Fruit fly (Drosophila melanogaster) whole organism, embryonic: ENCODE results near the gene CG1233.

Experiments
- Ada2b ChIP-seq: fragments of 200-800 bp; sonication (Bioruptor generic); IDR thresholded peaks from 2 replicates; pipeline ENCODE4 v1.3.6; 2022; ENCODE audit warnings: missing biosample characterization, missing genetic modification characterization
- Adf1 ChIP-seq: fragments of 200-800 bp; sonication (Bioruptor generic); IDR thresholded peaks from 2 replicates; pipeline ENCODE4 v1.3.6; 2022; ENCODE audit warnings: missing biosample characterization, missing genetic modification characterization
- Blimp-1 ChIP-seq: fragments of 200-800 bp; sonication (Bioruptor generic); optimal IDR thresholded peaks from 3 replicates; lab custom pipeline; 2018; ENCODE audit warnings: missing biosample characterization, missing genetic modification characterization, mild to moderate bottlenecking, moderate library complexity, missing genetic modification reagents
- BtbVII ChIP-seq: fragments of 200-800 bp; sonication (Bioruptor generic); optimal IDR thresholded peaks from 3 replicates; lab custom pipeline; 2017; ENCODE audit warnings: missing biosample characterization, mild to moderate bottlenecking, missing genetic modification characterization
- CG10321 ChIP-seq: fragments of 200-800 bp; sonication (Bioruptor generic); IDR thresholded peaks from 2 replicates; pipeline ENCODE4 v1.3.6; 2022; ENCODE audit warnings: missing biosample characterization, missing genetic modification characterization
- CG11085 ChIP-seq: fragments of 200-800 bp; sonication (Bioruptor generic); IDR thresholded peaks from 2 replicates; pipeline ENCODE4 v1.3.6; 2022; ENCODE audit warnings: missing biosample characterization, missing genetic modification characterization
- CG11093 ChIP-seq: fragments of 200-800 bp; sonication (Bioruptor generic); IDR thresholded peaks from 3 replicates; pipeline ENCODE4 v1.3.6; 2022; ENCODE audit warnings: missing biosample characterization, missing genetic modification characterization
- CG12155 ChIP-seq: fragments of 200-800 bp; sonication (Bioruptor generic); optimal IDR thresholded peaks from 3 replicates; lab custom pipeline; 2016; ENCODE audit warnings: missing biosample characterization, missing genetic modification characterization
- CG12769 ChIP-seq: fragments of 200-800 bp; sonication (Bioruptor generic); optimal IDR thresholded peaks from 2 replicates; lab custom pipeline; 2019; ENCODE audit warnings: missing biosample characterization, mild to moderate bottlenecking, missing genetic modification characterization, moderate library complexity
- CG13287 ChIP-seq: fragments of 200-800 bp; sonication (Bioruptor generic); IDR thresholded peaks from 2 replicates; pipeline ENCODE4 v1.3.6; 2022; ENCODE audit warnings: missing biosample characterization, missing genetic modification characterization; ENCODE audit not compliant: partially characterized antibody
- CG13775 ChIP-seq: fragments of 200-800 bp; sonication (Bioruptor generic); optimal IDR thresholded peaks from 3 replicates; lab custom pipeline; 2017; ENCODE audit warnings: missing biosample characterization, mild to moderate bottlenecking, missing genetic modification characterization
- CG15514 ChIP-seq: fragments of 200-800 bp; sonication (Bioruptor generic); optimal IDR thresholded peaks from 3 replicates; lab custom pipeline; 2017; ENCODE audit warnings: missing biosample characterization, missing genetic modification characterization, mild to moderate bottlenecking, moderate library complexity, missing genetic modification reagents
- CG16779 ChIP-seq: fragments of 200-800 bp; sonication (Bioruptor generic); IDR thresholded peaks from 2 replicates; pipeline ENCODE4 v1.3.6; 2022; ENCODE audit warnings: missing biosample characterization, missing genetic modification characterization
- CG16815 ChIP-seq: fragments of 200-800 bp; sonication (Bioruptor generic); optimal IDR thresholded peaks from 3 replicates; lab custom pipeline; 2017; ENCODE audit warnings: missing biosample characterization, mild to moderate bottlenecking, missing genetic modification characterization
- CG17186 ChIP-seq: fragments of 200-800 bp; sonication (Bioruptor generic); optimal IDR thresholded peaks from 3 replicates; lab custom pipeline; 2017; ENCODE audit warnings: missing biosample characterization, missing genetic modification reagents, missing genetic modification characterization
- CG17359 ChIP-seq: fragments of 200-800 bp; sonication (Bioruptor generic); optimal IDR thresholded peaks from 3 replicates; lab custom pipeline; 2018; ENCODE audit warnings: missing biosample characterization, mild to moderate bottlenecking, missing genetic modification characterization, moderate library complexity
- CG2202 ChIP-seq: fragments of 200-800 bp; sonication (Bioruptor generic); optimal IDR thresholded peaks from 2 replicates; lab custom pipeline; 2018; ENCODE audit warnings: missing biosample characterization, mild to moderate bottlenecking, missing genetic modification characterization
- CG3281 ChIP-seq: fragments of 200-800 bp; sonication (Bioruptor generic); optimal IDR thresholded peaks from 3 replicates; lab custom pipeline; 2017; ENCODE audit warnings: missing biosample characterization, mild to moderate bottlenecking, missing genetic modification characterization
- CG4282 ChIP-seq: fragments of 200-800 bp; sonication (Bioruptor generic); optimal IDR thresholded peaks from 2 replicates; lab custom pipeline; 2016; ENCODE audit warnings: missing biosample characterization, missing genetic modification characterization
- CG4854 ChIP-seq: fragments of 200-800 bp; sonication (Bioruptor generic); optimal IDR thresholded peaks from 2 replicates; lab custom pipeline; 2016; ENCODE audit warnings: missing biosample characterization, missing genetic modification characterization, inconsistent platforms
- CG5180 ChIP-seq: fragments of 200-800 bp; sonication (Bioruptor generic); optimal IDR thresholded peaks from 3 replicates; lab custom pipeline; 2017; ENCODE audit warnings: missing biosample characterization, missing genetic modification characterization, mild to moderate bottlenecking, moderate library complexity, missing genetic modification reagents
- CG6654 ChIP-seq: fragments of 200-800 bp; sonication (Bioruptor generic); optimal IDR thresholded peaks from 2 replicates; lab custom pipeline; 2017; ENCODE audit warnings: missing biosample characterization, mild to moderate bottlenecking, missing genetic modification characterization
- CG7839 ChIP-seq: fragments of 200-800 bp; sonication (Bioruptor generic); optimal IDR thresholded peaks from 3 replicates; lab custom pipeline; 2018; ENCODE audit warnings: missing biosample characterization, mild to moderate bottlenecking, missing genetic modification characterization, moderate library complexity
- CG9932 ChIP-seq: fragments of 200-800 bp; sonication (Bioruptor generic); IDR thresholded peaks from 2 replicates; pipeline ENCODE4 v1.3.6; 2022; ENCODE audit warnings: missing biosample characterization, missing genetic modification characterization
- Drgx ChIP-seq: fragments of 200-800 bp; sonication (Bioruptor generic); IDR thresholded peaks from 2 replicates; pipeline ENCODE4 v1.3.6; 2022; ENCODE audit warnings: missing biosample characterization, missing genetic modification characterization
- Hmr ChIP-seq: fragments of 200-800 bp; sonication (Bioruptor generic); optimal IDR thresholded peaks from 3 replicates; lab custom pipeline; 2017; ENCODE audit warnings: mild to moderate bottlenecking, missing biosample characterization, missing genetic modification reagents, missing genetic modification characterization
- Hmx ChIP-seq: fragments of 200-800 bp; sonication (Bioruptor generic); optimal IDR thresholded peaks from 2 replicates; lab custom pipeline; 2016; ENCODE audit warnings: missing biosample characterization, missing genetic modification characterization
- Max ChIP-seq: fragments of 200-800 bp; sonication (Bioruptor generic); optimal IDR thresholded peaks from 2 replicates; lab custom pipeline; 2016; ENCODE audit warnings: missing biosample characterization, mild to moderate bottlenecking, missing genetic modification characterization
- Neu2 ChIP-seq: fragments of 200-800 bp; sonication (Bioruptor generic); optimal IDR thresholded peaks from 3 replicates; lab custom pipeline; 2016; ENCODE audit warnings: missing biosample characterization, missing genetic modification characterization, borderline replicate concordance
- Oli ChIP-seq: fragments of 200-800 bp; sonication (Bioruptor generic); optimal IDR thresholded peaks from 2 replicates; lab custom pipeline; 2018; ENCODE audit warnings: missing biosample characterization, mild to moderate bottlenecking, missing genetic modification characterization, moderate library complexity
- Optix ChIP-seq: fragments of 200-800 bp; sonication (Bioruptor generic); IDR thresholded peaks from 3 replicates; pipeline ENCODE4 v1.3.6; 2022; ENCODE audit warnings: missing biosample characterization, missing genetic modification characterization
- Scr ChIP-seq: fragments of 200-800 bp; sonication (Bioruptor generic); IDR thresholded peaks from 2 replicates; pipeline ENCODE4 v1.3.6; 2022; ENCODE audit warnings: missing biosample characterization, missing genetic modification characterization; ENCODE audit not compliant: partially characterized antibody
- Sry-β ChIP-seq: fragments of 200-800 bp; sonication (Bioruptor generic); optimal IDR thresholded peaks from 2 replicates; lab custom pipeline; 2018; ENCODE audit warnings: missing biosample characterization, mild to moderate bottlenecking, missing genetic modification characterization, moderate library complexity
- abd-A ChIP-seq: fragments of 200-800 bp; sonication (Bioruptor generic); optimal IDR thresholded peaks from 3 replicates; lab custom pipeline; 2019; ENCODE audit warnings: missing biosample characterization, mild to moderate bottlenecking, missing genetic modification characterization, moderate library complexity
- dm ChIP-seq: fragments of 200-800 bp; sonication (Bioruptor generic); optimal IDR thresholded peaks from 3 replicates; lab custom pipeline; 2016; ENCODE audit warnings: missing biosample characterization, missing genetic modification characterization
- dpn ChIP-seq, 2 experiments: fragments of 200-800 bp; sonication (Bioruptor generic); optimal IDR thresholded peaks; 3 replicates each; lab custom pipeline; 2016; ENCODE audit warnings: missing biosample characterization in 2 of 2, missing genetic modification characterization in 2 of 2
- gcm2 ChIP-seq: fragments of 200-800 bp; sonication (Bioruptor generic); optimal IDR thresholded peaks from 2 replicates; lab custom pipeline; 2016; ENCODE audit warnings: missing biosample characterization, missing genetic modification characterization
- inv ChIP-seq: fragments of 200-800 bp; sonication (Bioruptor generic); IDR thresholded peaks from 2 replicates; pipeline ENCODE4 v1.3.6; 2022; ENCODE audit warnings: missing biosample characterization, missing genetic modification characterization; ENCODE audit not compliant: partially characterized antibody
- lmd ChIP-seq: fragments of 200-800 bp; sonication (Bioruptor generic); IDR thresholded peaks from 2 replicates; pipeline ENCODE4 v1.3.6; 2022; ENCODE audit warnings: missing biosample characterization, missing genetic modification characterization
- lola ChIP-seq, 3 experiments: fragments of >200 bp in 2 of 3; fragments of 200-800 bp in 1 of 3; sonication (Bioruptor generic) in 1 of 3; optimal IDR thresholded peaks; 2 replicates each; lab custom pipeline; 2017 to 2019; ENCODE audit warnings: missing biosample characterization in 3 of 3, missing genetic modification characterization in 3 of 3, mild to moderate bottlenecking in 1 of 3, moderate library complexity in 1 of 3
- mld ChIP-seq: fragments of 200-800 bp; sonication (Bioruptor generic); IDR thresholded peaks from 3 replicates; pipeline ENCODE4 v1.3.6; 2022; ENCODE audit warnings: missing biosample characterization, missing genetic modification characterization; ENCODE audit not compliant: partially characterized antibody
- org-1 ChIP-seq: fragments of 200-800 bp; sonication (Bioruptor generic); optimal IDR thresholded peaks from 2 replicates; lab custom pipeline; 2017; ENCODE audit warnings: missing biosample characterization, missing genetic modification characterization
- pfk ChIP-seq: fragments of 200-800 bp; sonication (Bioruptor generic); optimal IDR thresholded peaks from 2 replicates; lab custom pipeline; 2018; ENCODE audit warnings: missing biosample characterization, mild to moderate bottlenecking, missing genetic modification characterization, moderate library complexity
- sens ChIP-seq: fragments of 200-800 bp; sonication (Bioruptor generic); peaks from one replicate; lab custom pipeline; 2016; ENCODE audit warnings: missing biosample characterization, missing genetic modification characterization
- shn ChIP-seq: fragments of 200-800 bp; sonication (Bioruptor generic); optimal IDR thresholded peaks from 3 replicates; lab custom pipeline; 2016; ENCODE audit warnings: missing biosample characterization, missing genetic modification characterization
- yki ChIP-seq: fragments of >200 bp; optimal IDR thresholded peaks from 3 replicates; lab custom pipeline; 2018
- zfh2 ChIP-seq: fragments of 200-800 bp; sonication (Bioruptor generic); optimal IDR thresholded peaks from 2 replicates; lab custom pipeline; 2016; ENCODE audit warnings: missing biosample characterization, missing genetic modification characterization

CG1233 gene

DNA sequence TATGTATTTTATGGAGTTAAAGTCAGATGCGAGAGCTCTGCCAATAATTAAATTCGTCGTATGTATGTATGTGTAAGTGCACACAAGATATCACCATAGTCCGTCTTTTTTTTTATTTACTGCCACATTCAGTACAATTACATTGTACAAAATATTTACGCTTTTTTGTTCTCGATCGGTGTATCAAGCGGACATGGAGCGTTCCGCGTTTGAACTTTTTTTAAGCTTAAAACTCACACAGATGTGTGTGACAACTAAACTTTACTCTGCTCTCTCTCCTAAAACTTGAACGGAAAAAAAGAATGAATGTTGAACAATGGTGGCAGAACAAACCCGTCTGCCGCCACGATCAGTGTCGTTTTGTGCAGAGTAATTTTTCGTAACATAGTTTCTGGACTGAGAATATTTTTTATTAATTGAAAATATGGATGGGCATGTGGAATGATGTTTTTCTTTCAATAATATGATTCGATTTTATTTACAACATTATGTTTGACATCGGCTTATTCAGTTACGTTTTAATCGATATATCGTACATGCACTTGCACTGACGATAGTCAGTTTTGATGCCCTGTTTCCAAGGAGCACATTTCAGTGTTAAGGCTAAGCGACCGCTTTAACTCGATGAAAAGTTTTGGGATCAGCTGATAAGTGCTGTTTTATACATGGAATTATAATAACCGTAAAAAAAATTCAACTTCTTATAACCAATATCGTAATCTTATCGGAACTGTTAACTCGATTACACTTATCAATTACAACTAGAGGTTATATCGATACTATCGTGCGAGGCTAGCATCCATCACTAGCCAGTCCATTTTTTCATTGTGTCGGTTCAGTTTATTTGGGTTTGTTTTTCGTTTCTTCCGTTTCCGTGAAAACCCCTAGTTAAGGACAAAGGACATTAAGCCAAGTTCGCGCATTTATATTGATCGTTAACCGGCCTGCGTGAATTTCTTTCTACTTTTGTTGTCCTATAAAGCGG is 14.3 kb upstream of the CG1233 start, which contains the start of gene mth (continued):
- TF ChIP-seq lmd (GFP tag; lab: Robert Waterston, UW) (0 out of 2 replicates have a peak, but pooled peaks have one; percentile 25), Hmx (GFP tag; lab: Kevin White, UChicago) (peak; percentile 29), Blimp-1 (GFP tag; lab: Kevin White, UChicago) (peak; percentile 9), Adf1 (GFP tag; lab: Robert Waterston, UW) (peak; percentile 42; the same call in 1 of the 2 replicates), Ada2b (no peak), CG17359 (no peak), CG12155 (GFP tag; lab: Kevin White, UChicago) (peak; percentile 25), CG5180 (GFP tag; lab: Kevin White, UChicago) (no peak), Max (GFP tag; lab: Kevin White, UChicago) (peak; percentile 31), Oli (peak; percentile 3), CG16779 (no peak), dpn (GFP tag; optimal IDR thresholded peaks at IDR 0.05; lab: Kevin White, UChicago) (peak; percentile 53 to 60), shn (GFP tag; lab: Kevin White, UChicago) (peak; percentile 44), CG3281 (GFP tag; lab: Kevin White, UChicago) (peak; percentile 26), Scr (GFP tag; lab: Robert Waterston, UW) (peak; percentile 99), Hmr (GFP tag; lab: Kevin White, UChicago) (peak; percentile 65), CG4282 (GFP tag; lab: Kevin White, UChicago) (no peak), CG4854 (GFP tag; lab: Kevin White, UChicago) (peak; percentile 48), CG9932 (GFP tag; lab: Robert Waterston, UW) (peak; percentile 72), Optix (peak; percentile 56; the same call in 1 of the 3 replicates), CG2202 (tag; lab: Kevin White, UChicago) (no peak), CG11093 (no peak), CG13775 (GFP tag; lab: Kevin White, UChicago) (peak; percentile 59), CG15514 (GFP tag; lab: Kevin White, UChicago) (peak; percentile 91), zfh2 (GFP tag; lab: Kevin White, UChicago) (peak; percentile 26), mld (peak; percentile 93; the same call in 2 of the 3 replicates), dm (GFP tag; lab: Kevin White, UChicago) (peak; percentile 60), CG10321 (GFP tag; lab: Robert Waterston, UW) (no peak), CG11085 (no peak), sens (GFP tag; lab: Kevin White, UChicago) (peak; percentile 74), abd-A (peak; percentile 45), Neu2 (GFP tag; lab: Kevin White, UChicago) (peak; percentile 87), Sry-β (GFP tag; lab: Kevin White, UChicago) (no peak), CG16815 (no peak), CG6654 (GFP tag; lab: Kevin White, UChicago) (no peak), pfk (GFP tag; lab: Kevin White, UChicago) (no peak), CG7839 (tag; lab: Kevin White, UChicago) (peak; percentile 36), gcm2 (GFP tag; lab: Kevin White, UChicago) (no peak), CG12769 (peak; percentile 49), Drgx (no peak), inv (GFP tag; lab: Robert Waterston, UW) (peak; percentile 99), CG17186 (GFP tag; lab: Kevin White, UChicago) (peak; percentile 73), yki (no peak), BtbVII (GFP tag; lab: Kevin White, UChicago) (peak; percentile 11), org-1 (GFP tag; lab: Kevin White, UChicago) (no peak), CG13287 (GFP tag; lab: Robert Waterston, UW) (peak; percentile 99), lola (GFP tag; optimal IDR thresholded peaks at IDR 0.05; lab: Kevin White, UChicago) (peak in 2 of 3 experiments; percentile 25 to 32)
